Worm (Caenorhabditis elegans) whole organism, L2 larva: ENCODE data around the gene R144.13.
A peak's percentile ranks its signal among the peaks of the same experiment; 100 is the strongest.
"Not testable (repeated sequence)": the region's sequence is repeated elsewhere in the genome, so short reads cannot be mapped to it uniquely, and the experiment has no call there.

Experiments
- C34F6.9 ChIP-seq: fragments of 150-350 bp; optimal IDR thresholded peaks from 2 replicates; lab custom pipeline; 2014; ENCODE audit warnings: missing biosample characterization, missing genetic modification characterization
- F13H6.1 ChIP-seq: sonication (generic microtip); optimal IDR thresholded peaks from 2 replicates; lab custom pipeline; 2016; ENCODE audit warnings: missing genetic modification characterization, missing compliant biosample characterization
- ZK546.5 ChIP-seq: sonication (generic microtip); optimal IDR thresholded peaks from 2 replicates; lab custom pipeline; 2017; ENCODE audit warnings: missing biosample characterization, missing genetic modification characterization
- blmp-1 ChIP-seq: sonication (generic microtip); optimal IDR thresholded peaks from 2 replicates; lab custom pipeline; 2017; ENCODE audit warnings: missing genetic modification characterization, mild to moderate bottlenecking, missing compliant biosample characterization, antibody characterized with exemption, moderate library complexity; ENCODE audit not compliant: insufficient read depth
- ceh-16 ChIP-seq: fragments of 150-350 bp; optimal IDR thresholded peaks from 2 replicates; lab custom pipeline; 2014; ENCODE audit warnings: missing biosample characterization, missing genetic modification characterization
- ceh-82 ChIP-seq: fragments of 150-350 bp; optimal IDR thresholded peaks from 2 replicates; lab custom pipeline; 2014; ENCODE audit warnings: missing biosample characterization, missing genetic modification characterization
- crh-2 ChIP-seq: sonication (generic microtip); optimal IDR thresholded peaks from 2 replicates; lab custom pipeline; 2017; ENCODE audit warnings: missing biosample characterization, missing genetic modification characterization
- dmd-4 ChIP-seq: sonication (generic microtip); optimal IDR thresholded peaks from 2 replicates; lab custom pipeline; 2017; ENCODE audit warnings: missing biosample characterization, missing genetic modification characterization
- elt-1 ChIP-seq: fragments of 150-350 bp; optimal IDR thresholded peaks from 2 replicates; lab custom pipeline; 2014; ENCODE audit warnings: missing biosample characterization, missing genetic modification characterization
- elt-3 ChIP-seq: sonication (generic microtip); optimal IDR thresholded peaks from 2 replicates; lab custom pipeline; 2017; ENCODE audit warnings: missing biosample characterization, missing genetic modification characterization
- fos-1 ChIP-seq: fragments of 150-350 bp; optimal IDR thresholded peaks from 2 replicates; lab custom pipeline; 2014; ENCODE audit warnings: missing biosample characterization, missing genetic modification characterization
- gmeb-1 ChIP-seq: fragments of 150-350 bp; optimal IDR thresholded peaks from 2 replicates; lab custom pipeline; 2014; ENCODE audit warnings: missing biosample characterization, missing genetic modification characterization
- lin-11 ChIP-seq: fragments of 150-350 bp; sonication (generic microtip); optimal IDR thresholded peaks from 2 replicates; lab custom pipeline; 2014; ENCODE audit warnings: missing biosample characterization, missing genetic modification characterization, inconsistent platforms, mixed read lengths
- lin-13 ChIP-seq: fragments of 150-350 bp; optimal IDR thresholded peaks from 2 replicates; lab custom pipeline; 2014; ENCODE audit warnings: missing biosample characterization, missing genetic modification reagents, missing genetic modification characterization
- lsy-2 ChIP-seq, 2 experiments: fragments of 150-350 bp in 1 of 2; sonication (generic microtip) in 1 of 2; optimal IDR thresholded peaks; 2 replicates each; lab custom pipeline; 2014 to 2017; ENCODE audit warnings: missing biosample characterization in 2 of 2, missing genetic modification characterization in 2 of 2
- mbf-1 ChIP-seq: sonication (generic microtip); optimal IDR thresholded peaks from 2 replicates; lab custom pipeline; 2017; ENCODE audit warnings: missing biosample characterization, missing genetic modification characterization
- mdl-1 ChIP-seq, 2 experiments: fragments of 150-350 bp in 1 of 2; sonication (generic microtip) in 1 of 2; optimal IDR thresholded peaks; 2 replicates each; lab custom pipeline; 2017; ENCODE audit warnings: missing biosample characterization in 2 of 2, missing genetic modification characterization in 2 of 2
- nhr-10 ChIP-seq: sonication (generic microtip); optimal IDR thresholded peaks from 2 replicates; lab custom pipeline; 2017; ENCODE audit warnings: missing biosample characterization, missing genetic modification characterization
- nhr-11 ChIP-seq: fragments of 150-350 bp; optimal IDR thresholded peaks from 2 replicates; lab custom pipeline; 2014; ENCODE audit warnings: missing biosample characterization, missing genetic modification characterization
- nhr-21 ChIP-seq: fragments of 150-350 bp; optimal IDR thresholded peaks from 2 replicates; lab custom pipeline; 2014; ENCODE audit warnings: missing biosample characterization, missing genetic modification characterization
- nhr-23 ChIP-seq: fragments of 150-350 bp; optimal IDR thresholded peaks from 2 replicates; lab custom pipeline; 2014; ENCODE audit warnings: missing biosample characterization, missing genetic modification reagents, missing genetic modification characterization
- nhr-237 ChIP-seq: fragments of 150-350 bp; optimal IDR thresholded peaks from 2 replicates; lab custom pipeline; 2014; ENCODE audit warnings: missing biosample characterization, missing genetic modification characterization
- nhr-77 ChIP-seq: fragments of 150-350 bp; optimal IDR thresholded peaks from 2 replicates; lab custom pipeline; 2014; ENCODE audit warnings: missing biosample characterization, missing genetic modification characterization
- peb-1 ChIP-seq: fragments of 150-350 bp; optimal IDR thresholded peaks from 2 replicates; lab custom pipeline; 2014; ENCODE audit warnings: missing biosample characterization, missing genetic modification characterization
- sem-4 ChIP-seq: fragments of 150-350 bp; optimal IDR thresholded peaks from 2 replicates; lab custom pipeline; 2014; ENCODE audit warnings: missing biosample characterization, missing genetic modification reagents, missing genetic modification characterization
- sma-3 ChIP-seq: sonication (generic microtip); optimal IDR thresholded peaks from 2 replicates; lab custom pipeline; 2016; ENCODE audit warnings: missing genetic modification reagents, missing genetic modification characterization, missing compliant biosample characterization
- sma-9 ChIP-seq, 2 experiments: fragments of 150-350 bp in 1 of 2; sonication (generic microtip) in 1 of 2; optimal IDR thresholded peaks; 2 replicates each; lab custom pipeline; 2014 to 2016; ENCODE audit warnings: missing genetic modification characterization in 2 of 2, mild to moderate bottlenecking in 1 of 2, missing biosample characterization in 1 of 2, missing compliant biosample characterization in 1 of 2, missing genetic modification reagents in 1 of 2, moderate library complexity in 1 of 2
- unc-39 ChIP-seq: fragments of 150-350 bp; optimal IDR thresholded peaks from 2 replicates; lab custom pipeline; 2014; ENCODE audit warnings: missing biosample characterization, missing genetic modification characterization
- unc-62 ChIP-seq: fragments of 150-350 bp; optimal IDR thresholded peaks from 2 replicates; lab custom pipeline; 2014; ENCODE audit warnings: missing biosample characterization, missing genetic modification reagents, missing genetic modification characterization
- ztf-11 ChIP-seq: sonication (generic microtip); optimal IDR thresholded peaks from 2 replicates; lab custom pipeline; 2017; ENCODE audit warnings: missing biosample characterization, missing genetic modification characterization
- ztf-4 ChIP-seq: fragments of 150-350 bp; optimal IDR thresholded peaks from 2 replicates; lab custom pipeline; 2014; ENCODE audit warnings: missing biosample characterization, missing genetic modification characterization

R144.13 gene

ce11 chrIII:5022964-5023363, at the start of gene R144.13:
Gene R144.13, plus strand, starts transcription at chrIII:5023264.
- TF ChIP-seq ZK546.5: no peak
- TF ChIP-seq mdl-1 (tag; optimal IDR thresholded peaks at IDR 0.05; lab: Kevin White, UChicago): no peak
- TF ChIP-seq elt-1 (tag; lab: Kevin White, UChicago): no peak
- no peak for TF ChIP-seq nhr-10 (tag; lab: Kevin White, UChicago)
- TF ChIP-seq nhr-77: no peak
- TF ChIP-seq lin-13 (GFP tag; lab: Kevin White, UChicago): no peak
- TF ChIP-seq dmd-4 (tag; lab: Kevin White, UChicago): no peak
- TF ChIP-seq nhr-11: no peak
- TF ChIP-seq elt-3 (tag; lab: Kevin White, UChicago): no peak
- TF ChIP-seq nhr-23 (tag; lab: Kevin White, UChicago): no peak
- TF ChIP-seq peb-1 (tag; lab: Kevin White, UChicago): no peak
- no peak for TF ChIP-seq sma-3 (GFP tag; lab: Kevin White, UChicago)
- no peak for TF ChIP-seq ceh-82 (tag; lab: Kevin White, UChicago)
- no peak for TF ChIP-seq nhr-21 (tag; lab: Kevin White, UChicago)
- TF ChIP-seq lin-11 (tag; lab: Kevin White, UChicago): no peak
- TF ChIP-seq sem-4: no peak

ce11 chrIII:4980367-4980766, 42.7 kb upstream of the R144.13 start, which contains the start of gene C27F2.6:
Gene C27F2.6, minus strand, starts transcription at chrIII:4980467.
- TF ChIP-seq nhr-10 (tag; lab: Kevin White, UChicago); ztf-11; ZK546.5: not testable (repeated sequence)

- TF ChIP-seq nhr-237 (tag; lab: Kevin White, UChicago): no peak
Observed at ce11 chrIII:4983961-4984360, 39.1 kb upstream of the R144.13 start.

- TF ChIP-seq C34F6.9 (tag; lab: Kevin White, UChicago) (no peak), fos-1 (tag; lab: Kevin White, UChicago) (no peak), unc-39 (tag; lab: Kevin White, UChicago) (no peak), peb-1 (tag; lab: Kevin White, UChicago) (no peak), blmp-1 (tag; lab: Kevin White, UChicago) (no peak), crh-2 (tag; lab: Kevin White, UChicago) (no peak), nhr-23 (tag; lab: Kevin White, UChicago) (no peak), unc-62 (no peak), lsy-2 (tag; optimal IDR thresholded peaks at IDR 0.05; lab: Kevin White, UChicago) (no peak), nhr-77 (no peak), ceh-16 (tag; lab: Kevin White, UChicago) (no peak), lin-13 (GFP tag; lab: Kevin White, UChicago) (no peak), F13H6.1 (tag; lab: Kevin White, UChicago) (no peak), ztf-4 (no peak), sma-9 (GFP tag; optimal IDR thresholded peaks at IDR 0.05; lab: Kevin White, UChicago) (no peak), sma-9 (tag; optimal IDR thresholded peaks at IDR 0.05; lab: Kevin White, UChicago) (no peak), mdl-1 (tag; optimal IDR thresholded peaks at IDR 0.05; lab: Kevin White, UChicago) (no peak)
Observed at ce11 chrIII:4984444-4985086, 38.5 kb upstream of the R144.13 start, which contains the start of gene C27F2.7. Gene C27F2.7, minus strand, starts transcription at chrIII:4984494.

- TF ChIP-seq lsy-2 (tag; optimal IDR thresholded peaks at IDR 0.05; lab: Kevin White, UChicago): peak in 1 of 2 experiments; percentile 55
- no peak for TF ChIP-seq nhr-11
- TF ChIP-seq mbf-1 (tag; lab: Kevin White, UChicago): no peak
- TF ChIP-seq gmeb-1 (tag; lab: Kevin White, UChicago): peak; percentile 80
- peak; percentile 12 for TF ChIP-seq sma-9 (GFP tag; optimal IDR thresholded peaks at IDR 0.05; lab: Kevin White, UChicago)
- no peak for TF ChIP-seq sma-9 (tag; optimal IDR thresholded peaks at IDR 0.05; lab: Kevin White, UChicago)
- TF ChIP-seq, all 48 proteins: peak for 3
Observed at ce11 chrIII:4986790-4987259, 36.2 kb upstream of the R144.13 start, which contains the start of the genes C27F2.10 and wdr-60. Gene C27F2.10, minus strand, starts transcription at chrIII:4986898. Gene wdr-60, plus strand, starts transcription at chrIII:4987209.
